Worm (Caenorhabditis elegans) whole organism, L1 larva: ENCODE results near the gene F13A2.5.

Experiments
- C16A3.4 ChIP-seq: fragments of 150-350 bp; optimal IDR thresholded peaks from 2 replicates; lab custom pipeline; 2014; ENCODE audit warnings: missing biosample characterization, missing genetic modification characterization
- ama-1 ChIP-seq: fragments of 150-350 bp; optimal IDR thresholded peaks from 2 replicates; lab custom pipeline; 2014
- blmp-1 ChIP-seq: fragments of 150-350 bp; optimal IDR thresholded peaks from 2 replicates; lab custom pipeline; 2014; ENCODE audit warnings: missing biosample characterization, missing genetic modification characterization
- dpl-1 ChIP-seq, 3 experiments: fragments of 150-350 bp in 2 of 3; sonication (generic microtip) in 1 of 3; optimal IDR thresholded peaks; 2 replicates each; lab custom pipeline; 2014 to 2017; ENCODE audit warnings: missing biosample characterization in 3 of 3, missing genetic modification characterization in 3 of 3, missing genetic modification reagents in 3 of 3
- fos-1 ChIP-seq: fragments of 150-350 bp; optimal IDR thresholded peaks from 2 replicates; lab custom pipeline; 2014; ENCODE audit warnings: missing biosample characterization, missing genetic modification characterization
- mdl-1 ChIP-seq, 2 experiments: fragments of 150-350 bp; optimal IDR thresholded peaks; 2 replicates each; lab custom pipeline; 2014 to 2017; ENCODE audit warnings: missing biosample characterization in 2 of 2, missing genetic modification characterization in 2 of 2, inconsistent platforms in 1 of 2
- nhr-19 ChIP-seq: fragments of 200-800 bp; sonication (Bioruptor generic); conservative IDR thresholded peaks from 2 replicates; pipeline ENCODE4 v1.3.6; 2022; ENCODE audit warnings: missing genetic modification characterization, missing compliant biosample characterization
- nhr-77 ChIP-seq: fragments of 150-350 bp; optimal IDR thresholded peaks from 2 replicates; lab custom pipeline; 2014; ENCODE audit warnings: missing biosample characterization, missing genetic modification characterization
- nhr-84 ChIP-seq: sonication (generic microtip); optimal IDR thresholded peaks from 2 replicates; lab custom pipeline; 2017; ENCODE audit warnings: missing biosample characterization, missing genetic modification characterization
- skn-1 ChIP-seq: fragments of 150-350 bp; optimal IDR thresholded peaks from 2 replicates; lab custom pipeline; 2014; ENCODE audit warnings: missing biosample characterization, missing genetic modification characterization
- tbx-2 ChIP-seq: sonication (generic microtip); optimal IDR thresholded peaks from 2 replicates; lab custom pipeline; 2016; ENCODE audit warnings: missing genetic modification characterization, missing compliant biosample characterization
- xbp-1 ChIP-seq: sonication (generic microtip); optimal IDR thresholded peaks from 2 replicates; lab custom pipeline; 2016; ENCODE audit warnings: missing genetic modification characterization, missing compliant biosample characterization
- zag-1 ChIP-seq: fragments of 150-350 bp; optimal IDR thresholded peaks from 2 replicates; lab custom pipeline; 2014; ENCODE audit warnings: missing biosample characterization, missing genetic modification characterization
- ztf-4 ChIP-seq: fragments of 150-350 bp; optimal IDR thresholded peaks from 2 replicates; lab custom pipeline; 2014; ENCODE audit warnings: missing biosample characterization, missing genetic modification characterization

DNA sequence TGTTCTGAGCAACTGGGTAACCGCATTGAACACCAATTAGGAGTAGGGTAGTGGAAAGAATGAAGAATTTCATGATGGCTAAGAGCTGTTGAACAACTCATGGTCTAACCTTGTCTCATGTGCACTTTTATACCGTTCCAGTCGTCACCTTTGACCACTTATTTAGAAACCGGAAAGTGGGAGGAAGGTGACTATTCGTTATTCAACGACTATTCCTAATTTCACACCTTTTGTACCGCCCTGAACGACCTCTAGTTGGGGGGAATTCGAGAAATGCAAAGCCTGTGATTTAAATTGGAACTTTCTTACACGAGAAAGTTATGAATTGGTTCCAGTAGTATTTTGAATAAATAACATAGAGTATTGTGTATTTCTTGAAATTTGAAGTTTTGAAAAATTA is 27.8 kb upstream of the F13A2.5 start, which contains the start of gene Y47D7A.12:
- no peak for TF ChIP-seq nhr-84 (tag; lab: Kevin White, UChicago)
- TF ChIP-seq zag-1 (tag; lab: Kevin White, UChicago): no peak
- TF ChIP-seq xbp-1 (tag; lab: Kevin White, UChicago): no peak
- TF ChIP-seq ztf-4 (tag; lab: Kevin White, UChicago): no peak
- TF ChIP-seq dpl-1 (GFP tag; optimal IDR thresholded peaks at IDR 0.05; lab: Kevin White, UChicago): no peak
- TF ChIP-seq tbx-2 (tag; lab: Kevin White, UChicago): no peak
- TF ChIP-seq skn-1 (tag; lab: Kevin White, UChicago): no peak
- no peak for TF ChIP-seq fos-1 (tag; lab: Kevin White, UChicago)
- no peak for TF ChIP-seq nhr-77 (tag; lab: Kevin White, UChicago)
- TF ChIP-seq C16A3.4 (tag; lab: Kevin White, UChicago): no peak
- TF ChIP-seq blmp-1 (tag; lab: Kevin White, UChicago): no peak
- TF ChIP-seq nhr-19 (GFP tag; lab: Robert Waterston, UW): no peak
- TF ChIP-seq ama-1 (lab: Kevin White, UChicago): no peak
- no peak for TF ChIP-seq mdl-1 (tag; optimal IDR thresholded peaks at IDR 0.05; lab: Kevin White, UChicago)
